Fruit fly (Drosophila melanogaster) whole organism, prepupa: ENCODE measurements around the gene barc.

ENCODE experiments used
- CG10631 ChIP-seq: fragments of 200-800 bp; sonication (Bioruptor generic); optimal IDR thresholded peaks from 2 replicates; lab custom pipeline; 2016; ENCODE audit warnings: missing biosample characterization, missing genetic modification characterization
- CG10669 ChIP-seq: fragments of 200-800 bp; sonication (Bioruptor generic); optimal IDR thresholded peaks from 3 replicates; lab custom pipeline; 2018; ENCODE audit warnings: missing biosample characterization, mild to moderate bottlenecking, missing genetic modification characterization, moderate library complexity
- CG11294 ChIP-seq: fragments of 200-800 bp; sonication (Bioruptor generic); IDR thresholded peaks from 2 replicates; pipeline ENCODE4 v1.3.6; 2022; ENCODE audit warnings: missing biosample characterization, missing genetic modification characterization
- CG11762 ChIP-seq: fragments of 200-800 bp; sonication (Bioruptor generic); optimal IDR thresholded peaks from 3 replicates; lab custom pipeline; 2016; ENCODE audit warnings: missing biosample characterization, missing genetic modification characterization; ENCODE audit not compliant: insufficient read depth
- CG15336 ChIP-seq: fragments of 200-800 bp; sonication (Bioruptor generic); IDR thresholded peaks from 2 replicates; pipeline ENCODE4 v1.3.6; 2022; ENCODE audit warnings: missing biosample characterization, missing genetic modification characterization
- CG1621 ChIP-seq: fragments of 200-800 bp; sonication (Bioruptor generic); optimal IDR thresholded peaks from 3 replicates; lab custom pipeline; 2018; ENCODE audit warnings: missing biosample characterization, mild to moderate bottlenecking, missing genetic modification characterization
- CG16779 ChIP-seq: fragments of 200-800 bp; sonication (Bioruptor generic); optimal IDR thresholded peaks from 3 replicates; lab custom pipeline; 2017; ENCODE audit warnings: missing biosample characterization, mild to moderate bottlenecking, missing genetic modification characterization
- CG31627 ChIP-seq: fragments of 200-800 bp; sonication (Bioruptor generic); optimal IDR thresholded peaks from 3 replicates; lab custom pipeline; 2016; ENCODE audit warnings: missing biosample characterization, missing genetic modification characterization
- CG32006 ChIP-seq: fragments of 200-800 bp; sonication (Bioruptor generic); optimal IDR thresholded peaks from 3 replicates; lab custom pipeline; 2017; ENCODE audit warnings: missing biosample characterization, mild to moderate bottlenecking, missing genetic modification characterization
- CG34406 ChIP-seq: fragments of 200-800 bp; sonication (Bioruptor generic); optimal IDR thresholded peaks from 3 replicates; lab custom pipeline; 2016; ENCODE audit warnings: missing biosample characterization, missing genetic modification characterization
- CG3919 ChIP-seq: fragments of 200-800 bp; sonication (Bioruptor generic); optimal IDR thresholded peaks from 3 replicates; lab custom pipeline; 2016; ENCODE audit warnings: missing biosample characterization, missing genetic modification characterization
- CG4318 ChIP-seq: fragments of 200-800 bp; sonication (Bioruptor generic); optimal IDR thresholded peaks from 3 replicates; lab custom pipeline; 2017; ENCODE audit warnings: missing biosample characterization, mild to moderate bottlenecking, missing genetic modification characterization
- CG6276 ChIP-seq: fragments of 200-800 bp; sonication (Bioruptor generic); optimal IDR thresholded peaks from 2 replicates; lab custom pipeline; 2017; ENCODE audit warnings: missing biosample characterization, mild to moderate bottlenecking, missing genetic modification characterization
- CG6808 ChIP-seq: fragments of 200-800 bp; sonication (Bioruptor generic); optimal IDR thresholded peaks from 3 replicates; lab custom pipeline; 2017; ENCODE audit warnings: missing biosample characterization, missing genetic modification characterization, mild to moderate bottlenecking, moderate library complexity, missing genetic modification reagents
- CG8119 ChIP-seq: fragments of 200-800 bp; sonication (Bioruptor generic); IDR thresholded peaks from 3 replicates; pipeline ENCODE4 v1.3.6; 2022; ENCODE audit warnings: missing biosample characterization, missing genetic modification characterization
- CG8319 ChIP-seq: fragments of 200-800 bp; sonication (Bioruptor generic); optimal IDR thresholded peaks from 3 replicates; lab custom pipeline; 2016; ENCODE audit warnings: missing biosample characterization, missing genetic modification characterization
- CG8632 ChIP-seq: fragments of 200-800 bp; sonication (Bioruptor generic); optimal IDR thresholded peaks from 3 replicates; lab custom pipeline; 2016; ENCODE audit warnings: missing biosample characterization, missing genetic modification characterization
- Eip75B ChIP-seq: fragments of 200-800 bp; sonication (Bioruptor generic); optimal IDR thresholded peaks from 3 replicates; lab custom pipeline; 2016; ENCODE audit warnings: missing biosample characterization, missing genetic modification characterization
- Eip78C ChIP-seq: fragments of 200-800 bp; sonication (Bioruptor generic); peaks from one replicate; lab custom pipeline; 2016; ENCODE audit warnings: missing biosample characterization, missing genetic modification characterization
- Eip93F ChIP-seq: fragments of 200-800 bp; sonication (Bioruptor generic); optimal IDR thresholded peaks from 2 replicates; lab custom pipeline; 2016; ENCODE audit warnings: missing biosample characterization, mild to moderate bottlenecking, missing genetic modification characterization
- Gug ChIP-seq: fragments of 200-800 bp; sonication (Bioruptor generic); IDR thresholded peaks from 2 replicates; pipeline ENCODE4 v1.3.6; 2022; ENCODE audit warnings: missing biosample characterization, missing genetic modification characterization
- Hr38 ChIP-seq: sonication (Bioruptor generic); optimal IDR thresholded peaks from 2 replicates; lab custom pipeline; 2016; ENCODE audit warnings: missing biosample characterization, missing genetic modification characterization
- Hr39 ChIP-seq: fragments of 200-800 bp; sonication (Bioruptor generic); optimal IDR thresholded peaks from 2 replicates; lab custom pipeline; 2016; ENCODE audit warnings: missing biosample characterization, missing genetic modification characterization
- Lpt ChIP-seq: fragments of 200-800 bp; sonication (Bioruptor generic); optimal IDR thresholded peaks from 3 replicates; lab custom pipeline; 2016; ENCODE audit warnings: missing biosample characterization, missing genetic modification characterization
- Met ChIP-seq: fragments of 200-800 bp; sonication (Bioruptor generic); optimal IDR thresholded peaks from 3 replicates; lab custom pipeline; 2016; ENCODE audit warnings: missing biosample characterization, missing genetic modification characterization
- OdsH ChIP-seq: fragments of 200-800 bp; sonication (Bioruptor generic); optimal IDR thresholded peaks from 3 replicates; lab custom pipeline; 2016; ENCODE audit warnings: missing biosample characterization, missing genetic modification characterization
- Sox102F ChIP-seq: fragments of 200-800 bp; sonication (Bioruptor generic); optimal IDR thresholded peaks from 2 replicates; lab custom pipeline; 2016; ENCODE audit warnings: missing biosample characterization, mild to moderate bottlenecking, missing genetic modification characterization
- Sox14 ChIP-seq: fragments of 200-800 bp; sonication (Bioruptor generic); optimal IDR thresholded peaks from 3 replicates; lab custom pipeline; 2016; ENCODE audit warnings: missing biosample characterization, missing genetic modification characterization
- Sox15 ChIP-seq: fragments of 200-800 bp; sonication (Bioruptor generic); optimal IDR thresholded peaks from 3 replicates; lab custom pipeline; 2016; ENCODE audit warnings: missing biosample characterization, missing genetic modification characterization
- achi ChIP-seq: fragments of 200-800 bp; sonication (Bioruptor generic); optimal IDR thresholded peaks from 3 replicates; lab custom pipeline; 2016; ENCODE audit warnings: missing biosample characterization, missing genetic modification characterization
- acj6 ChIP-seq: fragments of 200-800 bp; sonication (Bioruptor generic); optimal IDR thresholded peaks from 3 replicates; lab custom pipeline; 2016; ENCODE audit warnings: missing biosample characterization, missing genetic modification characterization
- cyc ChIP-seq: fragments of 200-800 bp; sonication (Bioruptor generic); optimal IDR thresholded peaks from 3 replicates; lab custom pipeline; 2016; ENCODE audit warnings: missing biosample characterization, missing genetic modification characterization
- dac ChIP-seq: fragments of 200-800 bp; sonication (Bioruptor generic); optimal IDR thresholded peaks from 2 replicates; lab custom pipeline; 2017; ENCODE audit warnings: missing biosample characterization, mild to moderate bottlenecking, missing genetic modification characterization
- dsx ChIP-seq: fragments of 200-800 bp; optimal IDR thresholded peaks from 3 replicates; lab custom pipeline; 2019; ENCODE audit warnings: missing biosample characterization, mild to moderate bottlenecking, missing genetic modification characterization, moderate library complexity; ENCODE audit not compliant: poor library complexity, severe bottlenecking
- eg ChIP-seq: fragments of 200-800 bp; sonication (Bioruptor generic); IDR thresholded peaks from 3 replicates; pipeline ENCODE4 v1.3.6; 2022; ENCODE audit warnings: missing biosample characterization, missing genetic modification characterization
- esn ChIP-seq: fragments of 200-800 bp; sonication (Bioruptor generic); optimal IDR thresholded peaks from 2 replicates; lab custom pipeline; 2016; ENCODE audit warnings: missing biosample characterization, mild to moderate bottlenecking, missing genetic modification characterization, moderate library complexity
- fd85E ChIP-seq: fragments of 200-800 bp; sonication (Bioruptor generic); optimal IDR thresholded peaks from 3 replicates; lab custom pipeline; 2016; ENCODE audit warnings: missing biosample characterization, missing genetic modification characterization
- lz ChIP-seq: fragments of 200-800 bp; sonication (Bioruptor generic); optimal IDR thresholded peaks from 3 replicates; lab custom pipeline; 2016; ENCODE audit warnings: missing biosample characterization, missing genetic modification characterization
- net ChIP-seq: fragments of 200-800 bp; sonication (Bioruptor generic); optimal IDR thresholded peaks from 3 replicates; lab custom pipeline; 2016; ENCODE audit warnings: missing biosample characterization, missing genetic modification characterization
- pdm3 ChIP-seq: fragments of 200-800 bp; sonication (Bioruptor generic); optimal IDR thresholded peaks from 3 replicates; lab custom pipeline; 2016; ENCODE audit warnings: missing biosample characterization, missing genetic modification characterization
- salr ChIP-seq, 2 experiments: fragments of 200-800 bp; sonication (Bioruptor generic); optimal IDR thresholded peaks; 3 replicates each; lab custom pipeline; 2016 to 2018; ENCODE audit warnings: missing biosample characterization in 2 of 2, missing genetic modification characterization in 2 of 2, mild to moderate bottlenecking in 1 of 2
- spab ChIP-seq: fragments of 200-800 bp; sonication (Bioruptor generic); optimal IDR thresholded peaks from 2 replicates; lab custom pipeline; 2017; ENCODE audit warnings: missing biosample characterization, mild to moderate bottlenecking, missing genetic modification characterization, missing genetic modification reagents
- ss ChIP-seq, 2 experiments: fragments of 200-800 bp; sonication (Bioruptor generic); optimal IDR thresholded peaks; 2 replicates in 1 of 2; 3 replicates in 1 of 2; lab custom pipeline; 2017 to 2018; ENCODE audit warnings: mild to moderate bottlenecking in 2 of 2, missing biosample characterization in 2 of 2, missing genetic modification characterization in 2 of 2, moderate library complexity in 1 of 2
- svp ChIP-seq: fragments of 200-800 bp; sonication (Bioruptor generic); peaks from one replicate; lab custom pipeline; 2016; ENCODE audit warnings: missing biosample characterization, missing genetic modification characterization
- topi ChIP-seq: fragments of 200-800 bp; sonication (Bioruptor generic); optimal IDR thresholded peaks from 3 replicates; lab custom pipeline; 2016; ENCODE audit warnings: missing biosample characterization, missing genetic modification characterization
- vri ChIP-seq: fragments of 200-800 bp; sonication (Bioruptor generic); optimal IDR thresholded peaks from 3 replicates; lab custom pipeline; 2016; ENCODE audit warnings: missing biosample characterization, mild to moderate bottlenecking, missing genetic modification characterization

The barc gene

dm6 chr3L:21385699-21386098 is 47.2 kb downstream of the barc start:
- TF ChIP-seq Met (GFP tag; lab: Kevin White, UChicago): peak; percentile 31
- peak; percentile 16 for TF ChIP-seq OdsH (GFP tag; lab: Kevin White, UChicago)
- TF ChIP-seq CG8632 (GFP tag; lab: Kevin White, UChicago): peak; percentile 9
- peak; percentile 2 for TF ChIP-seq cyc
- peak; percentile 41 for TF ChIP-seq esn (GFP tag; lab: Kevin White, UChicago)
- TF ChIP-seq lz: peak; percentile 10
- TF ChIP-seq net (GFP tag; lab: Kevin White, UChicago): no peak
- TF ChIP-seq svp (GFP tag; lab: Kevin White, UChicago): peak; percentile 63
- TF ChIP-seq achi (GFP tag; lab: Kevin White, UChicago): peak; percentile 9
- peak; percentile 23; the same call in 1 of the 3 replicates for TF ChIP-seq eg
- peak; percentile 53 for TF ChIP-seq Eip78C (GFP tag; lab: Kevin White, UChicago)
- TF ChIP-seq CG3919: no peak
- no peak for TF ChIP-seq Hr39
- TF ChIP-seq acj6: peak; percentile 22
- no peak for TF ChIP-seq CG6276 (GFP tag; lab: Kevin White, UChicago)
- TF ChIP-seq, all 60 proteins: peak for 11

dm6 chr3L:21383440-21383839 is 49.5 kb downstream of the barc start:
- TF ChIP-seq svp (GFP tag; lab: Kevin White, UChicago) (peak; percentile 17), Eip78C (GFP tag; lab: Kevin White, UChicago) (peak; percentile 6), dsx (no peak), Hr38 (GFP tag; lab: Kevin White, UChicago) (no peak), CG1621 (no peak)

dm6 chr3L:21382158-21382610 is 50.8 kb downstream of the barc start, which contains the start of gene rgn:
rgn (plus strand) TSS chr3L:21382501.
- TF ChIP-seq Lpt (GFP tag; lab: Kevin White, UChicago) (peak; percentile 90), CG1621 (peak; percentile 76), OdsH (GFP tag; lab: Kevin White, UChicago) (peak; percentile 91), topi (GFP tag; lab: Kevin White, UChicago) (peak; percentile 75), Eip78C (GFP tag; lab: Kevin White, UChicago) (peak; percentile 93), CG16779 (tag; lab: Kevin White, UChicago) (peak; percentile 81), Hr39 (peak; percentile 83), Sox15 (GFP tag; lab: Kevin White, UChicago) (peak; percentile 80), CG31627 (GFP tag; lab: Kevin White, UChicago) (peak; percentile 78), lz (peak; percentile 80), CG11762 (GFP tag; lab: Kevin White, UChicago) (peak; percentile 86), CG8632 (GFP tag; lab: Kevin White, UChicago) (peak; percentile 91), dsx (peak; percentile 80), CG15336 (GFP tag; lab: Robert Waterston, UW) (peak; percentile 90), spab (peak; percentile 84), CG10631 (GFP tag; lab: Kevin White, UChicago) (peak; percentile 92), svp (GFP tag; lab: Kevin White, UChicago) (peak; percentile 87), salr (GFP tag; optimal IDR thresholded peaks at IDR 0.05; lab: Kevin White, UChicago) (peak; percentile 61 to 92), CG3919 (peak; percentile 90), Eip93F (GFP tag; lab: Kevin White, UChicago) (no peak), Gug (peak; percentile 84), acj6 (peak; percentile 91), CG11294 (GFP tag; lab: Robert Waterston, UW) (peak; percentile 68), CG8119 (GFP tag; lab: Robert Waterston, UW) (peak; percentile 93), dac (GFP tag; lab: Kevin White, UChicago) (peak; percentile 81), net (GFP tag; lab: Kevin White, UChicago) (peak; percentile 87), CG34406 (GFP tag; lab: Kevin White, UChicago) (peak; percentile 91), CG8319 (GFP tag; lab: Kevin White, UChicago) (peak; percentile 81), Eip75B (GFP tag; lab: Kevin White, UChicago) (peak; percentile 78), ss (GFP tag; optimal IDR thresholded peaks at IDR 0.05; lab: Kevin White, UChicago) (peak; percentile 76 to 85), Sox14 (GFP tag; lab: Kevin White, UChicago) (peak; percentile 84), pdm3 (GFP tag; lab: Kevin White, UChicago) (peak; percentile 83), CG6276 (GFP tag; lab: Kevin White, UChicago) (peak; percentile 89), CG6808 (peak; percentile 75), CG10669 (GFP tag; lab: Kevin White, UChicago) (peak; percentile 82), vri (GFP tag; lab: Kevin White, UChicago) (peak; percentile 56), esn (GFP tag; lab: Kevin White, UChicago) (peak; percentile 87), CG32006 (GFP tag; lab: Kevin White, UChicago) (peak; percentile 97), Sox102F (GFP tag; lab: Kevin White, UChicago) (peak; percentile 78), Hr38 (GFP tag; lab: Kevin White, UChicago) (no peak), CG4318 (GFP tag; lab: Kevin White, UChicago) (peak; percentile 91), fd85E (GFP tag; lab: Kevin White, UChicago) (peak; percentile 61)
